Worm (Caenorhabditis elegans): Measurements from ENCODE around the gene dpy-8.

Gene dpy-8

ce11 chrX:5121789-5122188 is 28.5 kb downstream of the dpy-8 start:
- TF ChIP-seq hmg-1.2 (GFP tag; IDR thresholded peaks at IDR 0.05) (0 out of 2 replicates have a peak, but pooled peaks have one; percentile 3), ceh-100 (GFP tag; IDR thresholded peaks at IDR 0.05) (no peak), lir-1 (GFP tag; conservative IDR thresholded peaks at IDR 0.05) (no peak), hlh-26 (GFP tag; conservative IDR thresholded peaks at IDR 0.05) (no peak), him-1 (tag; optimal IDR thresholded peaks at IDR 0.05) (no peak), hlh-12 (tag; optimal IDR thresholded peaks at IDR 0.05) (no peak), dox-1 (GFP tag; IDR thresholded peaks at IDR 0.05) (no peak), zim-3 (tag; optimal IDR thresholded peaks at IDR 0.05) (no peak), F39B2.1 (GFP tag; IDR thresholded peaks at IDR 0.05) (no peak), cebp-1 (GFP tag; IDR thresholded peaks at IDR 0.05) (no peak), cebp-1 (tag; optimal IDR thresholded peaks at IDR 0.05) (peak; percentile 6), dpff-1 (tag; optimal IDR thresholded peaks at IDR 0.05) (no peak), aptf-2 (GFP tag; conservative IDR thresholded peaks at IDR 0.05) (no peak)

DNA sequence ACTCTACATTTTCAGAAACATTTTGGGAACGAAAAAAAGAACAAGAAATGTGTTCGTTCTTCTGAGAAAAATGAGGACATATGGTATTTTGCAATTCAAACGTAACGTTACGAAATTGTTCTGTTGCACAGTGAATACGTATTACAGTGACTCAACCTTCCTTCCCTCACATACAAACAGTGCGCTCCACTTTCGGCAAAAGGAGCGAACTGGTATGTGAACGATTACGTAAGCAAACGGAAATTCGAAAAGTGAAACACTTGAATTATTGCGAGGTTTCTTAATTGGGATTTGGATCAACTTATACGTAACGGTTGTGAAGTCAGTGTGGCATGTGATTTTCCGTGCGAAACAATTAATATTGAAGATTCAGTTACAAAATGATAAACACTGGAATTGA is 29.5 kb downstream of the dpy-8 start:
- TF ChIP-seq B0261.1 (tag; optimal IDR thresholded peaks at IDR 0.05) = no peak
- no peak for TF ChIP-seq lin-40 (tag; optimal IDR thresholded peaks at IDR 0.05)
- no peak for TF ChIP-seq Y67H2A.10 (GFP tag; conservative IDR thresholded peaks at IDR 0.05)
- no peak for TF ChIP-seq cebp-1 (GFP tag; IDR thresholded peaks at IDR 0.05)
- TF ChIP-seq cebp-1 (tag; optimal IDR thresholded peaks at IDR 0.05) = peak; percentile 52

- no peak for TF ChIP-seq bed-1 (GFP tag; IDR thresholded peaks at IDR 0.05)
- TF ChIP-seq ama-1 (optimal IDR thresholded peaks at IDR 0.05) = peak; percentile 33
- TF ChIP-seq ama-1 (GFP tag; optimal IDR thresholded peaks at IDR 0.05) = no peak
These were observed 30.1 kb downstream of the dpy-8 start for ce11 chrX:5120196-5120595.

- no peak for TF ChIP-seq ccch-3 (GFP tag; optimal IDR thresholded peaks at IDR 0.05)
- no peak for TF ChIP-seq attf-6 (GFP tag; IDR thresholded peaks at IDR 0.05)
- TF ChIP-seq die-1 (tag; optimal IDR thresholded peaks at IDR 0.05) = no peak
- no peak for TF ChIP-seq ztf-28 (GFP tag; IDR thresholded peaks at IDR 0.05)
- no peak for TF ChIP-seq unc-130 (GFP tag; optimal IDR thresholded peaks at IDR 0.05)
- TF ChIP-seq zfh-2 (GFP tag; conservative IDR thresholded peaks at IDR 0.05) = no peak
- TF ChIP-seq ztf-26 (tag; optimal IDR thresholded peaks at IDR 0.05) = no peak
- no peak for TF ChIP-seq snpc-3.4 (tag; optimal IDR thresholded peaks at IDR 0.05)
- no peak for TF ChIP-seq repo-1 (tag; optimal IDR thresholded peaks at IDR 0.05)
- no peak for TF ChIP-seq ceh-91 (GFP tag; IDR thresholded peaks at IDR 0.05)
These were observed 30.6 kb downstream of the dpy-8 start for ce11 chrX:5119686-5120085.

- TF ChIP-seq repo-1 (tag; optimal IDR thresholded peaks at IDR 0.05) = no peak
- no peak for TF ChIP-seq attf-6 (GFP tag; IDR thresholded peaks at IDR 0.05)
- peak; percentile 49 for TF ChIP-seq nhr-80 (tag; optimal IDR thresholded peaks at IDR 0.05)
- TF ChIP-seq lsy-27 (tag; optimal IDR thresholded peaks at IDR 0.05; ENCODE audit: borderline replicate concordance, insufficient read depth) = no peak
- no peak for TF ChIP-seq ztf-25 (GFP tag; IDR thresholded peaks at IDR 0.05)
- TF ChIP-seq Y53G8AR.9 (GFP tag; conservative IDR thresholded peaks at IDR 0.05) = no peak
- TF ChIP-seq cebp-1 (GFP tag; IDR thresholded peaks at IDR 0.05) = no peak
- TF ChIP-seq cebp-1 (tag; optimal IDR thresholded peaks at IDR 0.05) = peak; percentile 35
- no peak for TF ChIP-seq madf-10 (tag; optimal IDR thresholded peaks at IDR 0.05)
- TF ChIP-seq lin-26 (GFP tag; IDR thresholded peaks at IDR 0.05) = peak; percentile 64; the same call in 1 of the 2 replicates
- 0 out of 2 replicates have a peak, but pooled peaks have one; percentile 45 for TF ChIP-seq bed-1 (GFP tag; IDR thresholded peaks at IDR 0.05)
- no peak for TF ChIP-seq egl-44 (GFP tag; IDR thresholded peaks at IDR 0.05)
- no peak for TF ChIP-seq F57A8.1 (GFP tag; optimal IDR thresholded peaks at IDR 0.05)
- TF ChIP-seq hsf-1 (GFP tag; IDR thresholded peaks at IDR 0.05) = no peak
- TF ChIP-seq let-526 (GFP tag; IDR thresholded peaks at IDR 0.05) = no peak
- TF ChIP-seq hmg-1.2 (GFP tag; IDR thresholded peaks at IDR 0.05) = peak; percentile 61; the same call in 1 of the 2 replicates
- no peak for TF ChIP-seq nhr-179 (tag; optimal IDR thresholded peaks at IDR 0.05)
- no peak for TF ChIP-seq ceh-100 (GFP tag; IDR thresholded peaks at IDR 0.05)
- no peak for TF ChIP-seq fkh-3 (tag; optimal IDR thresholded peaks at IDR 0.05)
- peak; percentile 72 for TF ChIP-seq ztf-26 (tag; optimal IDR thresholded peaks at IDR 0.05)
- TF ChIP-seq nfya-1 (tag; optimal IDR thresholded peaks at IDR 0.05; ENCODE audit: borderline replicate concordance, insufficient read depth) = no peak
- TF ChIP-seq lir-1 (GFP tag; conservative IDR thresholded peaks at IDR 0.05) = no peak
- peak; percentile 54 for TF ChIP-seq lin-40 (tag; optimal IDR thresholded peaks at IDR 0.05)
These were observed 31.0 kb downstream of the dpy-8 start for ce11 chrX:5119246-5119645.

All from whole organism, young adult.